Worm (Caenorhabditis elegans): ENCODE measurements around the gene tsp-8.

DNA sequence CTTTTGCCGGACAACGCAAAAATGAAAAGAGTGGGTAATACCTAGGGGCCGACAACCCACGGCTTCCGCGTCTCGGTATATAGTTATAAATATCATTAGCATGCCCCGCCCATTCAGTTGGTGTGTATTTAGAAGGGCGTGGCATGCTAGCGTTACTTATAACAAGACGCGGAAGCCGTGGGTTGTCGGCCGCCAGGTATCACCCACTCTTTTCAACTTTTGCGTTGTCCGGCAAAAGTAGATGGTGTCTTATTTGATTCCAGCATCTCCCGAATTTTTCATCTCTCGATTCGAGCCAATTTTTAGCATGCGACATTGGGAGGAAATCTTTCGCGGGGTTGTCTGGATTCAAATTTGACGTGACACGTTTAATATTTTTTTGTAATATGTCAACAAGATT, 11.5 kb downstream of the tsp-8 start:
- no peak for TF ChIP-seq ama-1 (optimal IDR thresholded peaks at IDR 0.05)
- no peak for TF ChIP-seq nhr-23 (tag; optimal IDR thresholded peaks at IDR 0.05)
- no peak for TF ChIP-seq ztf-11 (tag; optimal IDR thresholded peaks at IDR 0.05)
- TF ChIP-seq sem-4 (tag; optimal IDR thresholded peaks at IDR 0.05), result no peak
- TF ChIP-seq nhr-12 (tag; optimal IDR thresholded peaks at IDR 0.05), result no peak
- no peak for TF ChIP-seq egl-27 (tag; optimal IDR thresholded peaks at IDR 0.05)
- TF ChIP-seq nhr-11 (tag; optimal IDR thresholded peaks at IDR 0.05), result no peak
- no peak for TF ChIP-seq zag-1 (tag; optimal IDR thresholded peaks at IDR 0.05)
- TF ChIP-seq lsy-2 (tag; optimal IDR thresholded peaks at IDR 0.05), result no peak
- TF ChIP-seq nhr-10 (tag; optimal IDR thresholded peaks at IDR 0.05), result no peak
- no peak for TF ChIP-seq nhr-25 (tag; optimal IDR thresholded peaks at IDR 0.05)
- no peak for TF ChIP-seq lin-13 (GFP tag; optimal IDR thresholded peaks at IDR 0.05)
- no peak for TF ChIP-seq ceh-82 (tag; optimal IDR thresholded peaks at IDR 0.05)
- no peak for TF ChIP-seq aly-2 (tag; optimal IDR thresholded peaks at IDR 0.05)

All from whole organism, L2 larva.